Worm (Caenorhabditis elegans): ENCODE results near the gene R08F11.1.
A peak's percentile ranks its signal among the peaks of the same experiment; 100 is the strongest.

The R08F11.1 gene

DNA sequence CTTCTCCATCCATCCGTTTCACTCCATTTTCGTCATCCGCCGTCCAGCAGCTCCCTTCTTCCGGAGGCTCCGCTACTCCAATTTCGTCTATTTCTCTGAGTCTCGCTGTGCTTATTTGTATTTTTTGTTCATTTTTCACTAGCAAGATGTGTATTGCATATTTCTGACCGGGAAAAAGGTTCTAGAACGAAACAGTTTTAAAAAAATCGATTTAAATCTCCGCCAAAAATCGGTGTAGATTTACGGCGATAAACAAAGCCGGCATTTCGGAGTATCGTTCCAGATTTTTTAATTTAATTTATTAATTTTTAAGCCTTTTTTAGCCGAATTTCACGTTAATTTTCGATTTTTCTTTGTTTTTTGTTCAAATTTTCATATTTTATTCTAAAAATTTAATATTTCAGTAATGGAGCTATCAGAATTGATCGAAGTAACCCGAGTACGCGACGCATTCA, 40.8 kb downstream of the R08F11.1 start, which contains the start of gene mtm-9 (continued):
- TF ChIP-seq elt-2 (tag; optimal IDR thresholded peaks at IDR 0.05) (no peak), nhr-67 (tag; optimal IDR thresholded peaks at IDR 0.05) (no peak), ceh-16 (tag; optimal IDR thresholded peaks at IDR 0.05) (no peak), nhr-77 (tag; optimal IDR thresholded peaks at IDR 0.05) (no peak), lsy-12 (tag; optimal IDR thresholded peaks at IDR 0.05) (no peak), ZK546.5 (tag; optimal IDR thresholded peaks at IDR 0.05) (no peak), egl-27 (tag; optimal IDR thresholded peaks at IDR 0.05) (no peak), ceh-28 (tag; optimal IDR thresholded peaks at IDR 0.05) (peak; percentile 43), lin-15B (tag; optimal IDR thresholded peaks at IDR 0.05) (peak; percentile 53), nhr-237 (tag; optimal IDR thresholded peaks at IDR 0.05) (no peak), elt-1 (tag; optimal IDR thresholded peaks at IDR 0.05) (no peak), nfya-1 (tag; optimal IDR thresholded peaks at IDR 0.05; ENCODE audit: insufficient read depth) (peak; percentile 62), zag-1 (tag; optimal IDR thresholded peaks at IDR 0.05) (no peak), ztf-4 (tag; optimal IDR thresholded peaks at IDR 0.05) (no peak), sea-2 (GFP tag; optimal IDR thresholded peaks at IDR 0.05) (no peak), unc-39 (tag; optimal IDR thresholded peaks at IDR 0.05) (no peak), nhr-12 (tag; optimal IDR thresholded peaks at IDR 0.05) (no peak)

ce11 chrV:3739302-3739701, 44.7 kb downstream of the R08F11.1 start, which contains the start of gene hpo-36:
TSS of gene hpo-36 (minus strand) at chrV:3739402.
- TF ChIP-seq snpc-4 (tag; optimal IDR thresholded peaks at IDR 0.05): peak; percentile 37
- no peak for TF ChIP-seq skn-1 (tag; optimal IDR thresholded peaks at IDR 0.05)
- no peak for TF ChIP-seq nhr-77 (tag; optimal IDR thresholded peaks at IDR 0.05)
- no peak for TF ChIP-seq lin-15B (tag; optimal IDR thresholded peaks at IDR 0.05)
- TF ChIP-seq daf-12 (tag; optimal IDR thresholded peaks at IDR 0.05): no peak

ce11 chrV:3738409-3738808, 45.6 kb downstream of the R08F11.1 start:
- TF ChIP-seq pha-4 (tag; optimal IDR thresholded peaks at IDR 0.05): no peak
- no peak for TF ChIP-seq daf-12 (tag; optimal IDR thresholded peaks at IDR 0.05)
- no peak for TF ChIP-seq egl-5 (tag; optimal IDR thresholded peaks at IDR 0.05)
- TF ChIP-seq lsy-12 (tag; optimal IDR thresholded peaks at IDR 0.05): no peak
- TF ChIP-seq jun-1 (tag; optimal IDR thresholded peaks at IDR 0.05): no peak
- no peak for TF ChIP-seq elt-3 (tag; optimal IDR thresholded peaks at IDR 0.05)
- no peak for TF ChIP-seq ceh-16 (tag; optimal IDR thresholded peaks at IDR 0.05)
- TF ChIP-seq lin-15B (tag; optimal IDR thresholded peaks at IDR 0.05): no peak
- no peak for TF ChIP-seq ceh-82 (tag; optimal IDR thresholded peaks at IDR 0.05)
- TF ChIP-seq ZK546.5 (tag; optimal IDR thresholded peaks at IDR 0.05): no peak
- no peak for TF ChIP-seq ceh-9 (tag; optimal IDR thresholded peaks at IDR 0.05)
- no peak for TF ChIP-seq nhr-67 (tag; optimal IDR thresholded peaks at IDR 0.05)
- no peak for TF ChIP-seq pqm-1 (tag; optimal IDR thresholded peaks at IDR 0.05)

All from whole organism, L3 larva.